Worm (Caenorhabditis elegans): Measurements from ENCODE around the gene B0218.7.

DNA sequence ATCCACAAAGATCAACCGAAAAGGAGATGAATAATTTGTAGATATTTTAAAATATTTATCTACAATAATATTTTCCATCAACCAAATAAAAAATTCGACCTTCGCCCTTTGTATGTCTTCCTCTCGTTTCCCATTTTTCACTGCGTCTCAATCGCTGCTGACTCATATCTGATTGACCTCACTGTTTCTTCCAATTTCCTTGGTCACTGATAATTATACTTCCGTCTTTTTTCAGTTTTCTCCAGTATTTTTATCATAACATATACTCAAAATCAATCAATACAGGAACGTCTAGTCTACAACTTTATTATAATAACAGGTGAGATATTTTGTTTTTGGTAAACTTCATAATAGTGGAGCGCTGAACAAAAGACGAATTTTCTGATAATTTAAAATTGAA is 26.9 kb downstream of the B0218.7 start, which contains the start of gene pmk-3:
- no peak for TF ChIP-seq ama-1 (optimal IDR thresholded peaks at IDR 0.05)
- no peak for TF ChIP-seq nhr-12 (tag; optimal IDR thresholded peaks at IDR 0.05)
- TF ChIP-seq C34F6.9 (tag; optimal IDR thresholded peaks at IDR 0.05): no peak
- no peak for TF ChIP-seq F13H6.1 (tag; optimal IDR thresholded peaks at IDR 0.05)
- TF ChIP-seq lin-13 (GFP tag; optimal IDR thresholded peaks at IDR 0.05): no peak
- TF ChIP-seq mdl-1 (tag; optimal IDR thresholded peaks at IDR 0.05): no peak
- TF ChIP-seq lin-39 (tag; optimal IDR thresholded peaks at IDR 0.05): no peak
- TF ChIP-seq nhr-77 (tag; optimal IDR thresholded peaks at IDR 0.05): no peak
- no peak for TF ChIP-seq unc-62 (GFP tag; optimal IDR thresholded peaks at IDR 0.05)
- TF ChIP-seq ztf-11 (tag; optimal IDR thresholded peaks at IDR 0.05): no peak
- no peak for TF ChIP-seq snpc-4 (tag; optimal IDR thresholded peaks at IDR 0.05)
- no peak for TF ChIP-seq nhr-6 (tag; optimal IDR thresholded peaks at IDR 0.05)
